Fruit fly (Drosophila melanogaster) whole organism, embryonic: ENCODE data around the gene veli.
A peak's percentile ranks its signal among the peaks of the same experiment; 100 is the strongest.

ENCODE experiments used
- ATbp ChIP-seq: fragments of 200-800 bp; sonication (Bioruptor generic); optimal IDR thresholded peaks from 2 replicates; lab custom pipeline; 2017; ENCODE audit warnings: missing biosample characterization, mild to moderate bottlenecking, missing genetic modification characterization, missing genetic modification reagents
- Antp ChIP-seq: fragments of 200-800 bp; sonication (Bioruptor generic); optimal IDR thresholded peaks from 3 replicates; lab custom pipeline; 2016; ENCODE audit warnings: missing biosample characterization, missing genetic modification characterization
- CG11093 ChIP-seq: fragments of 200-800 bp; sonication (Bioruptor generic); IDR thresholded peaks from 3 replicates; pipeline ENCODE4 v1.3.6; 2022; ENCODE audit warnings: missing biosample characterization, missing genetic modification characterization
- CG11247 ChIP-seq: fragments of 200-800 bp; sonication (Bioruptor generic); IDR thresholded peaks from 2 replicates; pipeline ENCODE4 v1.3.6; 2022; ENCODE audit warnings: missing biosample characterization, missing genetic modification characterization
- CG11398 ChIP-seq: fragments of 200-800 bp; sonication (Bioruptor generic); optimal IDR thresholded peaks from 2 replicates; lab custom pipeline; 2016; ENCODE audit warnings: missing biosample characterization, missing genetic modification characterization
- CG11456 ChIP-seq: fragments of 200-800 bp; sonication (Bioruptor generic); IDR thresholded peaks from 3 replicates; pipeline ENCODE4 v1.3.6; 2022; ENCODE audit warnings: missing biosample characterization, missing genetic modification characterization
- CG11695 ChIP-seq: fragments of 200-800 bp; sonication (Bioruptor generic); IDR thresholded peaks from 3 replicates; pipeline ENCODE4 v1.3.6; 2022; ENCODE audit warnings: missing biosample characterization, missing genetic modification characterization
- CG12299 ChIP-seq: fragments of 200-800 bp; sonication (Bioruptor generic); optimal IDR thresholded peaks from 2 replicates; lab custom pipeline; 2018; ENCODE audit warnings: missing biosample characterization, mild to moderate bottlenecking, missing genetic modification characterization
- CG15479 ChIP-seq: fragments of 200-800 bp; sonication (Bioruptor generic); optimal IDR thresholded peaks from 3 replicates; lab custom pipeline; 2019; ENCODE audit warnings: missing biosample characterization, mild to moderate bottlenecking, missing genetic modification characterization, moderate library complexity
- CG17568 ChIP-seq: fragments of 200-800 bp; sonication (Bioruptor generic); optimal IDR thresholded peaks from 2 replicates; lab custom pipeline; 2018; ENCODE audit warnings: missing biosample characterization, mild to moderate bottlenecking, missing genetic modification characterization, moderate library complexity
- CG18476 ChIP-seq: fragments of 200-800 bp; sonication (Bioruptor generic); optimal IDR thresholded peaks from 2 replicates; lab custom pipeline; 2016; ENCODE audit warnings: missing biosample characterization, mild to moderate bottlenecking, missing genetic modification characterization
- CG2120 ChIP-seq: fragments of 200-800 bp; sonication (Bioruptor generic); optimal IDR thresholded peaks from 3 replicates; lab custom pipeline; 2016; ENCODE audit warnings: missing biosample characterization, missing genetic modification characterization
- CG2678 ChIP-seq: fragments of 200-800 bp; sonication (Bioruptor generic); optimal IDR thresholded peaks from 3 replicates; lab custom pipeline; 2019; ENCODE audit warnings: missing biosample characterization, mild to moderate bottlenecking, missing genetic modification characterization, moderate library complexity
- CG2875 ChIP-seq: fragments of 200-800 bp; sonication (Bioruptor generic); optimal IDR thresholded peaks from 2 replicates; lab custom pipeline; 2017; ENCODE audit warnings: missing biosample characterization, mild to moderate bottlenecking, missing genetic modification characterization, missing genetic modification reagents
- CG3065 ChIP-seq: fragments of 200-800 bp; sonication (Bioruptor generic); optimal IDR thresholded peaks from 2 replicates; lab custom pipeline; 2016; ENCODE audit warnings: missing biosample characterization, missing genetic modification characterization
- CG6689 ChIP-seq: fragments of 200-800 bp; sonication (Bioruptor generic); IDR thresholded peaks from 2 replicates; pipeline ENCODE4 v1.3.6; 2022; ENCODE audit warnings: missing biosample characterization, missing genetic modification characterization
- CG6854 ChIP-seq: fragments of 200-800 bp; sonication (Bioruptor generic); optimal IDR thresholded peaks from 3 replicates; lab custom pipeline; 2017; ENCODE audit warnings: missing biosample characterization, mild to moderate bottlenecking, missing genetic modification characterization
- Chrac-16 ChIP-seq: fragments of 200-800 bp; sonication (Bioruptor generic); optimal IDR thresholded peaks from 3 replicates; lab custom pipeline; 2016; ENCODE audit warnings: missing biosample characterization, missing genetic modification characterization
- HmgD ChIP-seq: fragments of 200-800 bp; sonication (Bioruptor generic); optimal IDR thresholded peaks from 3 replicates; lab custom pipeline; 2016; ENCODE audit warnings: missing biosample characterization, missing genetic modification characterization
- HmgZ ChIP-seq: fragments of 200-800 bp; sonication (Bioruptor generic); optimal IDR thresholded peaks from 2 replicates; lab custom pipeline; 2018; ENCODE audit warnings: missing biosample characterization, mild to moderate bottlenecking, missing genetic modification characterization
- MBD-R2 ChIP-seq: fragments of 200-800 bp; sonication (Bioruptor generic); IDR thresholded peaks from 2 replicates; pipeline ENCODE4 v1.3.6; 2022; ENCODE audit warnings: missing biosample characterization, missing genetic modification characterization
- Myb ChIP-seq: fragments of 200-800 bp; sonication (Bioruptor generic); optimal IDR thresholded peaks from 2 replicates; lab custom pipeline; 2016; ENCODE audit warnings: missing biosample characterization, missing genetic modification characterization
- Neu2 ChIP-seq: fragments of 200-800 bp; sonication (Bioruptor generic); optimal IDR thresholded peaks from 3 replicates; lab custom pipeline; 2016; ENCODE audit warnings: missing biosample characterization, missing genetic modification characterization, borderline replicate concordance
- PHDP ChIP-seq: fragments of 200-800 bp; sonication (Bioruptor generic); optimal IDR thresholded peaks from 3 replicates; lab custom pipeline; 2018; ENCODE audit warnings: missing biosample characterization, mild to moderate bottlenecking, missing genetic modification characterization, moderate library complexity
- Sox100B ChIP-seq: fragments of 200-800 bp; sonication (Bioruptor generic); optimal IDR thresholded peaks from 3 replicates; lab custom pipeline; 2018; ENCODE audit warnings: missing biosample characterization, mild to moderate bottlenecking, missing genetic modification characterization
- Sry-β ChIP-seq: fragments of 200-800 bp; sonication (Bioruptor generic); optimal IDR thresholded peaks from 2 replicates; lab custom pipeline; 2018; ENCODE audit warnings: missing biosample characterization, mild to moderate bottlenecking, missing genetic modification characterization, moderate library complexity
- Taf1 ChIP-seq: fragments of 200-800 bp; sonication (Bioruptor generic); IDR thresholded peaks from 2 replicates; pipeline ENCODE4 v1.3.6; 2022; ENCODE audit warnings: missing biosample characterization, missing genetic modification characterization
- cas ChIP-seq: fragments of 200-800 bp; sonication (Bioruptor generic); IDR thresholded peaks from 2 replicates; pipeline ENCODE4 v1.3.6; 2022; ENCODE audit warnings: missing biosample characterization, missing genetic modification characterization
- ci ChIP-seq: fragments of 200-800 bp; sonication (Bioruptor generic); IDR thresholded peaks from 3 replicates; pipeline ENCODE4 v1.3.6; 2022; ENCODE audit warnings: missing biosample characterization, missing genetic modification characterization
- crp ChIP-seq, 2 experiments: fragments of 200-800 bp; sonication (Bioruptor generic); optimal IDR thresholded peaks; 2 replicates in 1 of 2; 3 replicates in 1 of 2; lab custom pipeline; 2017; ENCODE audit warnings: missing biosample characterization in 2 of 2, missing genetic modification characterization in 2 of 2, mild to moderate bottlenecking in 1 of 2, moderate library complexity in 1 of 2
- ems ChIP-seq: fragments of 200-800 bp; sonication (Bioruptor generic); optimal IDR thresholded peaks from 3 replicates; lab custom pipeline; 2016; ENCODE audit warnings: missing biosample characterization, missing genetic modification characterization
- fu2 ChIP-seq: fragments of 200-800 bp; sonication (Bioruptor generic); optimal IDR thresholded peaks from 2 replicates; lab custom pipeline; 2016; ENCODE audit warnings: missing biosample characterization, missing genetic modification characterization
- gfzf ChIP-seq: fragments of 200-800 bp; sonication (Bioruptor generic); optimal IDR thresholded peaks from 2 replicates; lab custom pipeline; 2016; ENCODE audit warnings: missing biosample characterization, mild to moderate bottlenecking, missing genetic modification characterization, moderate library complexity
- gsb-n ChIP-seq: fragments of 200-800 bp; sonication (Bioruptor generic); optimal IDR thresholded peaks from 3 replicates; lab custom pipeline; 2018; ENCODE audit warnings: missing biosample characterization, mild to moderate bottlenecking, missing genetic modification characterization
- ham ChIP-seq: fragments of 200-800 bp; sonication (Bioruptor generic); IDR thresholded peaks from 2 replicates; pipeline ENCODE4 v1.3.6; 2022; ENCODE audit warnings: missing biosample characterization, missing genetic modification characterization
- hb ChIP-seq: fragments of 200-800 bp; sonication (Bioruptor generic); IDR thresholded peaks from 3 replicates; pipeline ENCODE4 v1.3.6; 2022; ENCODE audit warnings: missing biosample characterization, missing genetic modification characterization; ENCODE audit not compliant: partially characterized antibody
- ind ChIP-seq: fragments of 200-800 bp; sonication (Bioruptor generic); optimal IDR thresholded peaks from 3 replicates; lab custom pipeline; 2016; ENCODE audit warnings: missing biosample characterization, missing genetic modification characterization
- jing ChIP-seq: fragments of 200-800 bp; sonication (Bioruptor generic); optimal IDR thresholded peaks from 2 replicates; lab custom pipeline; 2018; ENCODE audit warnings: missing biosample characterization, mild to moderate bottlenecking, missing genetic modification characterization
- kay ChIP-seq: fragments of 200-800 bp; sonication (Bioruptor generic); optimal IDR thresholded peaks from 2 replicates; lab custom pipeline; 2016; ENCODE audit warnings: missing biosample characterization, missing genetic modification characterization
- lbe ChIP-seq: fragments of 200-800 bp; sonication (Bioruptor generic); optimal IDR thresholded peaks from 2 replicates; lab custom pipeline; 2016; ENCODE audit warnings: missing biosample characterization, mild to moderate bottlenecking, missing genetic modification characterization
- mld ChIP-seq: fragments of 200-800 bp; sonication (Bioruptor generic); IDR thresholded peaks from 3 replicates; pipeline ENCODE4 v1.3.6; 2022; ENCODE audit warnings: missing biosample characterization, missing genetic modification characterization; ENCODE audit not compliant: partially characterized antibody
- onecut ChIP-seq: fragments of 200-800 bp; sonication (Bioruptor generic); IDR thresholded peaks from 2 replicates; pipeline ENCODE4 v1.3.6; 2022; ENCODE audit warnings: missing biosample characterization, missing genetic modification characterization
- ro ChIP-seq: fragments of 200-800 bp; sonication (Bioruptor generic); IDR thresholded peaks from 2 replicates; pipeline ENCODE4 v1.3.6; 2022; ENCODE audit warnings: missing biosample characterization, missing genetic modification characterization
- row ChIP-seq: fragments of 200-800 bp; sonication (Bioruptor generic); IDR thresholded peaks from 3 replicates; pipeline ENCODE4 v1.3.6; 2022; ENCODE audit warnings: missing biosample characterization, missing genetic modification characterization
- sens-2 ChIP-seq: fragments of 200-800 bp; sonication (Bioruptor generic); IDR thresholded peaks from 2 replicates; pipeline ENCODE4 v1.3.6; 2022; ENCODE audit warnings: missing biosample characterization, missing genetic modification characterization
- seq ChIP-seq: fragments of 200-800 bp; sonication (Bioruptor generic); IDR thresholded peaks from 2 replicates; pipeline ENCODE4 v1.3.6; 2022; ENCODE audit warnings: missing biosample characterization, missing genetic modification characterization
- sim ChIP-seq: fragments of 200-800 bp; sonication (Bioruptor generic); IDR thresholded peaks from 2 replicates; pipeline ENCODE4 v1.3.6; 2022; ENCODE audit warnings: missing biosample characterization, missing genetic modification characterization
- sr ChIP-seq: fragments of 200-800 bp; sonication (Bioruptor generic); IDR thresholded peaks from 3 replicates; pipeline ENCODE4 v1.3.6; 2022; ENCODE audit warnings: missing biosample characterization, missing genetic modification characterization
- unpg ChIP-seq: fragments of 200-800 bp; sonication (Bioruptor generic); optimal IDR thresholded peaks from 3 replicates; lab custom pipeline; 2018; ENCODE audit warnings: missing biosample characterization, mild to moderate bottlenecking, missing genetic modification characterization, moderate library complexity

Gene veli

DNA sequence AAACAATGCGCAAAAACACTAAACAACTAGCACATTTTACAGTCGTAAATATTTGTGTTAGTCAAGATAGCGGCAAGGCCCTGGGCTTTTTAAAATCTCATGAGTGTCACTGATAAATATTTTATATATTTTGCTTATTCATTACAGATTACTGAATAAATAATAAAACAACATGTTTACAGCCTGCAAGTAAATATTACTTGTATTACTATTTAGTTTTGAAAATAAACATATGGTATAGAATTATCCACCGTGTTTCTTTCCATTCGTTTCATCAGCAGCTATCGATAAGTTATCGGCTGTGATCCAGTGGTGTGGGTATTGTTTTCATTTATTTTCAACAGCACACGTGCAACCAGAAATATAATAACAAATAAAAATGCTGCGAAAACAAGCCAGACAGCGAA lies 9.2 kb upstream of the veli start, which contains the start of the genes shams and CG11920 (continued):
- TF ChIP-seq seq = no peak
- TF ChIP-seq ci = no peak
- no peak for TF ChIP-seq onecut (GFP tag; lab: Robert Waterston, UW)
- no peak for TF ChIP-seq Taf1
- TF ChIP-seq CG2678 (tag; lab: Kevin White, UChicago) = no peak
- TF ChIP-seq Myb = no peak
- no peak for TF ChIP-seq jing (GFP tag; lab: Kevin White, UChicago)
- no peak for TF ChIP-seq kay (GFP tag; lab: Kevin White, UChicago)
- TF ChIP-seq unpg = peak; percentile 29
- no peak for TF ChIP-seq CG11456
- no peak for TF ChIP-seq CG2875 (GFP tag; lab: Kevin White, UChicago)
- no peak for TF ChIP-seq ind (GFP tag; lab: Kevin White, UChicago)

DNA sequence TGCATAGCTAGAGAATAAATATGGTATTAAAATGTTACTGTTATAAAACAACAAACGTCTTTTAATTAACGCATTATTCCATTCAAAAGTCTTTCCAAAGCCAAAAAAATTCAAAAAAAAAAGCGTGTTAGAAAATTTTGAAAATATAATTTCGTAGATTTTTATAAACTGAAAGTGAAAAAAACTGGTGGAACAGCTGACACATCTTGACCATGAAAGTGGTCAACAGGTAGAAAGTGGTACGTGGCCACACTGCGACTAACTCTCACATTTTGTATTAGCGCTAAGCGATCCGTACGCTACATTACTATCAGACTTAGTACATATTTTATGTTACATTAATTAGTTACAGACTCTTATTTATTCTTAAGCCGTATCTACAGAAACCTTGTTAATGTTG lies 5.5 kb upstream of the veli start, which contains the start of gene CG11836:
TSS of gene CG11836 (plus strand) at position 256 of the 400 bp plus-strand sequence.
- TF ChIP-seq crp (GFP tag; optimal IDR thresholded peaks at IDR 0.05; lab: Kevin White, UChicago) (peak in 1 of 2 experiments; percentile 74), sim (GFP tag; lab: Robert Waterston, UW) (no peak), gfzf (GFP tag; lab: Kevin White, UChicago) (peak; percentile 59), row (GFP tag; lab: Robert Waterston, UW) (0 out of 3 replicates have a peak, but pooled peaks have one; percentile 29), MBD-R2 (GFP tag; lab: Robert Waterston, UW) (0 out of 2 replicates have a peak, but pooled peaks have one; percentile 8), mld (no peak), Sry-β (GFP tag; lab: Kevin White, UChicago) (no peak)

DNA sequence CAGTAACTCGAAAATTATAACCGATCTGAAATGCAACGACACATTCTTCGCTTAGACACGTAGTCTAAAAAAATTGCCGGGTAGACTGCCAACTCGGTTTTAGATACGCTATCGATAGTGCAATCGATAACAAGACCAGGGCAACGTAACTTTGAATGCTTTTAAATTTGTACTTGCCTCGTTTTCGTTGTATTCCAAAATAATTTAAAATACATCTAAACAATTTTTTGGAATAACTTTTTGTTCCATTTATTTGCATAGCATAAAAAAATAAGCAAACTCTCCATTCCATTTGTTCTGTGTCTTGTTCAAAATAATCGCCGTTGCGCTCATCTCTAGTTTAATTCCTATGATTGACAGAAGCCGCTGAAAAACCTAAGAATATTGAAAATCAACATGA lies 4.2 kb upstream of the veli start, which contains the start of the genes Stt3B and CG11839:
TSS of gene Stt3B (minus strand) at position 69 of the 400 bp plus-strand sequence.
TSS of gene CG11839 (plus strand) at position 359 of the 400 bp plus-strand sequence.
- TF ChIP-seq PHDP (peak; percentile 59), CG12299 (tag; lab: Kevin White, UChicago) (peak; percentile 42), Neu2 (GFP tag; lab: Kevin White, UChicago) (peak; percentile 10), gsb-n (tag; lab: Kevin White, UChicago) (no peak), CG11695 (GFP tag; lab: Robert Waterston, UW) (no peak), CG6854 (GFP tag; lab: Kevin White, UChicago) (no peak), CG11398 (GFP tag; lab: Kevin White, UChicago) (peak; percentile 64), CG2120 (GFP tag; lab: Kevin White, UChicago) (peak; percentile 91), kay (GFP tag; lab: Kevin White, UChicago) (peak; percentile 48), ATbp (no peak), sr (GFP tag; lab: Robert Waterston, UW) (no peak), CG15479 (GFP tag; lab: Kevin White, UChicago) (no peak), ham (GFP tag; lab: Robert Waterston, UW) (no peak), fu2 (GFP tag; lab: Kevin White, UChicago) (peak; percentile 81), CG11456 (no peak), Antp (GFP tag; lab: Kevin White, UChicago) (peak; percentile 76), Sox100B (GFP tag; lab: Kevin White, UChicago) (peak; percentile 49), ems (GFP tag; lab: Kevin White, UChicago) (peak; percentile 82), CG11247 (no peak; the same call in 1 of the 2 replicates), hb (peak; percentile 91), CG17568 (GFP tag; lab: Kevin White, UChicago) (no peak), CG18476 (GFP tag; lab: Kevin White, UChicago) (peak; percentile 56), cas (GFP tag; lab: Robert Waterston, UW) (peak; percentile 10; the same call in 1 of the 2 replicates), sens-2 (no peak), HmgD (GFP tag; lab: Kevin White, UChicago) (peak; percentile 85), ro (GFP tag; lab: Robert Waterston, UW) (no peak), CG3065 (GFP tag; lab: Kevin White, UChicago) (no peak), CG6689 (GFP tag; lab: Robert Waterston, UW) (no peak; the same call in 1 of the 2 replicates), CG11093 (no peak), HmgZ (peak; percentile 89), Chrac-16 (peak; percentile 75), lbe (GFP tag; lab: Kevin White, UChicago) (peak; percentile 73)
